Fruit fly (Drosophila melanogaster) whole organism, prepupa: ENCODE measurements around the gene CG33170.

Experiments
- Blimp-1 ChIP-seq: fragments of 200-800 bp; sonication (Bioruptor generic); optimal IDR thresholded peaks from 3 replicates; lab custom pipeline; 2017; ENCODE audit warnings: missing biosample characterization, missing genetic modification characterization, mild to moderate bottlenecking, moderate library complexity, missing genetic modification reagents
- CG10669 ChIP-seq: fragments of 200-800 bp; sonication (Bioruptor generic); optimal IDR thresholded peaks from 3 replicates; lab custom pipeline; 2018; ENCODE audit warnings: missing biosample characterization, mild to moderate bottlenecking, missing genetic modification characterization, moderate library complexity
- CG11294 ChIP-seq: fragments of 200-800 bp; sonication (Bioruptor generic); IDR thresholded peaks from 2 replicates; pipeline ENCODE4 v1.3.6; 2022; ENCODE audit warnings: missing biosample characterization, missing genetic modification characterization
- CG11762 ChIP-seq: fragments of 200-800 bp; sonication (Bioruptor generic); optimal IDR thresholded peaks from 3 replicates; lab custom pipeline; 2016; ENCODE audit warnings: missing biosample characterization, missing genetic modification characterization; ENCODE audit not compliant: insufficient read depth
- CG11902 ChIP-seq: fragments of 200-800 bp; sonication (Bioruptor generic); optimal IDR thresholded peaks from 3 replicates; lab custom pipeline; 2016; ENCODE audit warnings: missing biosample characterization, missing genetic modification characterization
- CG15336 ChIP-seq: fragments of 200-800 bp; sonication (Bioruptor generic); IDR thresholded peaks from 2 replicates; pipeline ENCODE4 v1.3.6; 2022; ENCODE audit warnings: missing biosample characterization, missing genetic modification characterization
- CG1621 ChIP-seq: fragments of 200-800 bp; sonication (Bioruptor generic); optimal IDR thresholded peaks from 3 replicates; lab custom pipeline; 2018; ENCODE audit warnings: missing biosample characterization, mild to moderate bottlenecking, missing genetic modification characterization
- CG16779 ChIP-seq: fragments of 200-800 bp; sonication (Bioruptor generic); optimal IDR thresholded peaks from 3 replicates; lab custom pipeline; 2017; ENCODE audit warnings: missing biosample characterization, mild to moderate bottlenecking, missing genetic modification characterization
- CG3032 ChIP-seq: fragments of 200-800 bp; optimal IDR thresholded peaks from 2 replicates; lab custom pipeline; 2019; ENCODE audit warnings: missing biosample characterization, mild to moderate bottlenecking, missing genetic modification characterization, moderate library complexity
- CG31627 ChIP-seq: fragments of 200-800 bp; sonication (Bioruptor generic); optimal IDR thresholded peaks from 3 replicates; lab custom pipeline; 2016; ENCODE audit warnings: missing biosample characterization, missing genetic modification characterization
- CG32006 ChIP-seq: fragments of 200-800 bp; sonication (Bioruptor generic); optimal IDR thresholded peaks from 3 replicates; lab custom pipeline; 2017; ENCODE audit warnings: missing biosample characterization, mild to moderate bottlenecking, missing genetic modification characterization
- CG34406 ChIP-seq: fragments of 200-800 bp; sonication (Bioruptor generic); optimal IDR thresholded peaks from 3 replicates; lab custom pipeline; 2016; ENCODE audit warnings: missing biosample characterization, missing genetic modification characterization
- CG3919 ChIP-seq: fragments of 200-800 bp; sonication (Bioruptor generic); optimal IDR thresholded peaks from 3 replicates; lab custom pipeline; 2016; ENCODE audit warnings: missing biosample characterization, missing genetic modification characterization
- CG4318 ChIP-seq: fragments of 200-800 bp; sonication (Bioruptor generic); optimal IDR thresholded peaks from 3 replicates; lab custom pipeline; 2017; ENCODE audit warnings: missing biosample characterization, mild to moderate bottlenecking, missing genetic modification characterization
- CG6163 ChIP-seq: fragments of 200-800 bp; sonication (Bioruptor generic); IDR thresholded peaks from 3 replicates; pipeline ENCODE4 v1.3.6; 2022; ENCODE audit warnings: missing biosample characterization, missing genetic modification characterization
- CG6276 ChIP-seq: fragments of 200-800 bp; sonication (Bioruptor generic); optimal IDR thresholded peaks from 2 replicates; lab custom pipeline; 2017; ENCODE audit warnings: missing biosample characterization, mild to moderate bottlenecking, missing genetic modification characterization
- CG6808 ChIP-seq: fragments of 200-800 bp; sonication (Bioruptor generic); optimal IDR thresholded peaks from 3 replicates; lab custom pipeline; 2017; ENCODE audit warnings: missing biosample characterization, missing genetic modification characterization, mild to moderate bottlenecking, moderate library complexity, missing genetic modification reagents
- CG6854 ChIP-seq: fragments of 200-800 bp; sonication (Bioruptor generic); optimal IDR thresholded peaks from 2 replicates; lab custom pipeline; 2017; ENCODE audit warnings: missing biosample characterization, mild to moderate bottlenecking, missing genetic modification characterization
- CG7368 ChIP-seq: fragments of 200-800 bp; sonication (Bioruptor generic); optimal IDR thresholded peaks from 3 replicates; lab custom pipeline; 2016; ENCODE audit warnings: missing biosample characterization, missing genetic modification characterization
- CG8319 ChIP-seq: fragments of 200-800 bp; sonication (Bioruptor generic); optimal IDR thresholded peaks from 3 replicates; lab custom pipeline; 2016; ENCODE audit warnings: missing biosample characterization, missing genetic modification characterization
- CG8632 ChIP-seq: fragments of 200-800 bp; sonication (Bioruptor generic); optimal IDR thresholded peaks from 3 replicates; lab custom pipeline; 2016; ENCODE audit warnings: missing biosample characterization, missing genetic modification characterization
- Eip75B ChIP-seq: fragments of 200-800 bp; sonication (Bioruptor generic); optimal IDR thresholded peaks from 3 replicates; lab custom pipeline; 2016; ENCODE audit warnings: missing biosample characterization, missing genetic modification characterization
- Eip78C ChIP-seq: fragments of 200-800 bp; sonication (Bioruptor generic); peaks from one replicate; lab custom pipeline; 2016; ENCODE audit warnings: missing biosample characterization, missing genetic modification characterization
- Eip93F ChIP-seq: fragments of 200-800 bp; sonication (Bioruptor generic); optimal IDR thresholded peaks from 2 replicates; lab custom pipeline; 2016; ENCODE audit warnings: missing biosample characterization, mild to moderate bottlenecking, missing genetic modification characterization
- Ets21C ChIP-seq: fragments of 200-800 bp; sonication (Bioruptor generic); optimal IDR thresholded peaks from 3 replicates; lab custom pipeline; 2016; ENCODE audit warnings: missing biosample characterization, missing genetic modification characterization
- Ets96B ChIP-seq: fragments of 200-800 bp; optimal IDR thresholded peaks from 2 replicates; lab custom pipeline; 2019; ENCODE audit warnings: missing biosample characterization, mild to moderate bottlenecking, missing genetic modification characterization, moderate library complexity
- Gug ChIP-seq: fragments of 200-800 bp; sonication (Bioruptor generic); IDR thresholded peaks from 2 replicates; pipeline ENCODE4 v1.3.6; 2022; ENCODE audit warnings: missing biosample characterization, missing genetic modification characterization
- Hr38 ChIP-seq: sonication (Bioruptor generic); optimal IDR thresholded peaks from 2 replicates; lab custom pipeline; 2016; ENCODE audit warnings: missing biosample characterization, missing genetic modification characterization
- Hr4 ChIP-seq: fragments of 200-800 bp; sonication (Bioruptor generic); optimal IDR thresholded peaks from 3 replicates; lab custom pipeline; 2016; ENCODE audit warnings: missing biosample characterization, missing genetic modification characterization
- Lpt ChIP-seq: fragments of 200-800 bp; sonication (Bioruptor generic); optimal IDR thresholded peaks from 3 replicates; lab custom pipeline; 2016; ENCODE audit warnings: missing biosample characterization, missing genetic modification characterization
- Met ChIP-seq: fragments of 200-800 bp; sonication (Bioruptor generic); optimal IDR thresholded peaks from 3 replicates; lab custom pipeline; 2016; ENCODE audit warnings: missing biosample characterization, missing genetic modification characterization
- OdsH ChIP-seq: fragments of 200-800 bp; sonication (Bioruptor generic); optimal IDR thresholded peaks from 3 replicates; lab custom pipeline; 2016; ENCODE audit warnings: missing biosample characterization, missing genetic modification characterization
- Smox ChIP-seq: fragments of 200-800 bp; sonication (Bioruptor generic); optimal IDR thresholded peaks from 3 replicates; lab custom pipeline; 2016; ENCODE audit warnings: missing biosample characterization, missing genetic modification characterization
- Sox14 ChIP-seq: fragments of 200-800 bp; sonication (Bioruptor generic); optimal IDR thresholded peaks from 3 replicates; lab custom pipeline; 2016; ENCODE audit warnings: missing biosample characterization, missing genetic modification characterization
- Sox15 ChIP-seq: fragments of 200-800 bp; sonication (Bioruptor generic); optimal IDR thresholded peaks from 3 replicates; lab custom pipeline; 2016; ENCODE audit warnings: missing biosample characterization, missing genetic modification characterization
- achi ChIP-seq: fragments of 200-800 bp; sonication (Bioruptor generic); optimal IDR thresholded peaks from 3 replicates; lab custom pipeline; 2016; ENCODE audit warnings: missing biosample characterization, missing genetic modification characterization
- acj6 ChIP-seq: fragments of 200-800 bp; sonication (Bioruptor generic); optimal IDR thresholded peaks from 3 replicates; lab custom pipeline; 2016; ENCODE audit warnings: missing biosample characterization, missing genetic modification characterization
- dac ChIP-seq: fragments of 200-800 bp; sonication (Bioruptor generic); optimal IDR thresholded peaks from 2 replicates; lab custom pipeline; 2017; ENCODE audit warnings: missing biosample characterization, mild to moderate bottlenecking, missing genetic modification characterization
- dsx ChIP-seq: fragments of 200-800 bp; optimal IDR thresholded peaks from 3 replicates; lab custom pipeline; 2019; ENCODE audit warnings: missing biosample characterization, mild to moderate bottlenecking, missing genetic modification characterization, moderate library complexity; ENCODE audit not compliant: poor library complexity, severe bottlenecking
- eg ChIP-seq: fragments of 200-800 bp; sonication (Bioruptor generic); IDR thresholded peaks from 3 replicates; pipeline ENCODE4 v1.3.6; 2022; ENCODE audit warnings: missing biosample characterization, missing genetic modification characterization
- fd59A ChIP-seq: fragments of 200-800 bp; sonication (Bioruptor generic); optimal IDR thresholded peaks from 2 replicates; lab custom pipeline; 2017; ENCODE audit warnings: missing biosample characterization, mild to moderate bottlenecking, missing genetic modification characterization, missing genetic modification reagents
- fd85E ChIP-seq: fragments of 200-800 bp; sonication (Bioruptor generic); optimal IDR thresholded peaks from 3 replicates; lab custom pipeline; 2016; ENCODE audit warnings: missing biosample characterization, missing genetic modification characterization
- fkh ChIP-seq: fragments of 200-800 bp; sonication (Bioruptor generic); optimal IDR thresholded peaks from 3 replicates; lab custom pipeline; 2017; ENCODE audit warnings: missing biosample characterization, mild to moderate bottlenecking, missing genetic modification characterization, moderate library complexity
- lz ChIP-seq: fragments of 200-800 bp; sonication (Bioruptor generic); optimal IDR thresholded peaks from 3 replicates; lab custom pipeline; 2016; ENCODE audit warnings: missing biosample characterization, missing genetic modification characterization
- net ChIP-seq: fragments of 200-800 bp; sonication (Bioruptor generic); optimal IDR thresholded peaks from 3 replicates; lab custom pipeline; 2016; ENCODE audit warnings: missing biosample characterization, missing genetic modification characterization
- pdm3 ChIP-seq: fragments of 200-800 bp; sonication (Bioruptor generic); optimal IDR thresholded peaks from 3 replicates; lab custom pipeline; 2016; ENCODE audit warnings: missing biosample characterization, missing genetic modification characterization
- spab ChIP-seq: fragments of 200-800 bp; sonication (Bioruptor generic); optimal IDR thresholded peaks from 2 replicates; lab custom pipeline; 2017; ENCODE audit warnings: missing biosample characterization, mild to moderate bottlenecking, missing genetic modification characterization, missing genetic modification reagents
- ss ChIP-seq, 2 experiments: fragments of 200-800 bp; sonication (Bioruptor generic); optimal IDR thresholded peaks; 2 replicates in 1 of 2; 3 replicates in 1 of 2; lab custom pipeline; 2017 to 2018; ENCODE audit warnings: mild to moderate bottlenecking in 2 of 2, missing biosample characterization in 2 of 2, missing genetic modification characterization in 2 of 2, moderate library complexity in 1 of 2
- svp ChIP-seq: fragments of 200-800 bp; sonication (Bioruptor generic); peaks from one replicate; lab custom pipeline; 2016; ENCODE audit warnings: missing biosample characterization, missing genetic modification characterization
- topi ChIP-seq: fragments of 200-800 bp; sonication (Bioruptor generic); optimal IDR thresholded peaks from 3 replicates; lab custom pipeline; 2016; ENCODE audit warnings: missing biosample characterization, missing genetic modification characterization
- vri ChIP-seq: fragments of 200-800 bp; sonication (Bioruptor generic); optimal IDR thresholded peaks from 3 replicates; lab custom pipeline; 2016; ENCODE audit warnings: missing biosample characterization, mild to moderate bottlenecking, missing genetic modification characterization

CG33170 gene

DNA sequence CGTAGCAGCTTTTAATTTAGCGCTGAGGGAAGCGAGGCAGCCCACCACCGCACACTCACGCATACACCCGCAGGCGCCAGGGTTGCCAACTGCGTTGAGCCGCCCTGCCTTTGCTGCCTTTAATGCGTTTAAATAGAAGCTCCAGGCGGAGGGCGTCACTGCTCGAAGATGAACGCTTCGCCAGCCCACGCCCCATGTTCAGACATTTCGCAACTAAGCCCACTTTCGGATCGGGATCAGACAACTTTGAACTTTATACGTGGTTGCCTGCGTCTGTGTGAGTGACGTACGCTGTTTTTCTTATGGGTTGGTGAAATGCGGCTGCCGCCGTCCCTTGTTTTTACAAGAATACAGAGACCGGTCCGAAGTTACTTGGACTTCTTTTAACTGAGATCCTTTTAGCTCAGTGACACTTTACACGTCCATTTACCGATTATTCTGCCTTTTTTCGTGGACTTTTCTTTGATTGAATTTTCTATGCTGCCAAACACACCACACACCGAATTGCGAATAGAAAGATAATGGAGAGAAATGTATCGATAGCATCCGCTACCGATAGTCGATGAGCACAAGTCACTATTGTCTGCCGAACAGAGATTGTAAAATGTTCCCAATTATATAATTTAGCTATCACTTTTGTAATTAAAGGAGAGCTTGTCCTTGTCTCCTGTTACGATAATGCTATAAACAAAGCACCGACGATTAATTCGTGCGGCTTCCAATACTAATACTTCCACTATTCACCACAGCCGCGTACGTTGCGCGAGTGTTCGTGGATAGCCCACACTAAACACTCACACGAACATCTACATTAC, 6.8 kb downstream of the CG33170 start:
- TF ChIP-seq CG15336 (GFP tag; lab: Robert Waterston, UW) (no peak), OdsH (GFP tag; lab: Kevin White, UChicago) (no peak), CG1621 (tag; lab: Kevin White, UChicago) (peak; percentile 27), CG11762 (no peak), CG4318 (GFP tag; lab: Kevin White, UChicago) (no peak), Sox15 (GFP tag; lab: Kevin White, UChicago) (no peak), pdm3 (no peak), CG6808 (GFP tag; lab: Kevin White, UChicago) (peak; percentile 16), fd85E (GFP tag; lab: Kevin White, UChicago) (no peak), CG34406 (GFP tag; lab: Kevin White, UChicago) (no peak), CG11294 (GFP tag; lab: Robert Waterston, UW) (no peak), Lpt (no peak), CG10669 (GFP tag; lab: Kevin White, UChicago) (no peak), dac (GFP tag; lab: Kevin White, UChicago) (no peak), CG7368 (GFP tag; lab: Kevin White, UChicago) (no peak), Ets96B (no peak), CG8632 (GFP tag; lab: Kevin White, UChicago) (no peak), Eip93F (no peak), CG16779 (no peak), dsx (GFP tag; lab: Kevin White, UChicago) (no peak), CG6854 (GFP tag; lab: Kevin White, UChicago) (no peak), svp (GFP tag; lab: Kevin White, UChicago) (peak; percentile 97), Eip75B (GFP tag; lab: Kevin White, UChicago) (no peak), Smox (GFP tag; lab: Kevin White, UChicago) (no peak), acj6 (GFP tag; lab: Kevin White, UChicago) (no peak), vri (no peak), CG31627 (GFP tag; lab: Kevin White, UChicago) (no peak), Met (GFP tag; lab: Kevin White, UChicago) (no peak), Ets21C (GFP tag; lab: Kevin White, UChicago) (peak; percentile 12), Gug (GFP tag; lab: Robert Waterston, UW) (0 out of 2 replicates have a peak, but pooled peaks have one; percentile 18), fd59A (no peak), fkh (no peak), Sox14 (GFP tag; lab: Kevin White, UChicago) (peak; percentile 7), CG3919 (GFP tag; lab: Kevin White, UChicago) (no peak), ss (GFP tag; optimal IDR thresholded peaks at IDR 0.05; lab: Kevin White, UChicago) (peak; percentile 20 to 22), spab (GFP tag; lab: Kevin White, UChicago) (no peak), CG11902 (GFP tag; lab: Kevin White, UChicago) (no peak), lz (GFP tag; lab: Kevin White, UChicago) (no peak), Eip78C (GFP tag; lab: Kevin White, UChicago) (peak; percentile 42), CG6276 (GFP tag; lab: Kevin White, UChicago) (no peak), Hr4 (GFP tag; lab: Kevin White, UChicago) (no peak), topi (GFP tag; lab: Kevin White, UChicago) (no peak), Hr38 (GFP tag; lab: Kevin White, UChicago) (no peak), Blimp-1 (GFP tag; lab: Kevin White, UChicago) (no peak), CG3032 (tag; lab: Kevin White, UChicago) (peak; percentile 2), CG8319 (no peak), achi (GFP tag; lab: Kevin White, UChicago) (no peak), CG32006 (GFP tag; lab: Kevin White, UChicago) (no peak), net (GFP tag; lab: Kevin White, UChicago) (no peak), CG6163 (GFP tag; lab: Robert Waterston, UW) (no peak), eg (no peak)
